Worm (Caenorhabditis elegans) whole organism, L2 larva: ENCODE results near the gene F47B7.5.

ENCODE experiments used
- C34F6.9 ChIP-seq: fragments of 150-350 bp; optimal IDR thresholded peaks from 2 replicates; lab custom pipeline; 2014; ENCODE audit warnings: missing biosample characterization, missing genetic modification characterization
- F13H6.1 ChIP-seq: sonication (generic microtip); optimal IDR thresholded peaks from 2 replicates; lab custom pipeline; 2016; ENCODE audit warnings: missing genetic modification characterization, missing compliant biosample characterization
- R02D3.7 ChIP-seq: fragments of 150-350 bp; optimal IDR thresholded peaks from 2 replicates; lab custom pipeline; 2014; ENCODE audit warnings: missing biosample characterization, missing genetic modification characterization
- ZK546.5 ChIP-seq: sonication (generic microtip); optimal IDR thresholded peaks from 2 replicates; lab custom pipeline; 2017; ENCODE audit warnings: missing biosample characterization, missing genetic modification characterization
- alr-1 ChIP-seq: fragments of 150-350 bp; optimal IDR thresholded peaks from 2 replicates; lab custom pipeline; 2014; ENCODE audit warnings: missing biosample characterization, missing genetic modification characterization
- aly-2 ChIP-seq: fragments of 150-350 bp; optimal IDR thresholded peaks from 2 replicates; lab custom pipeline; 2014; ENCODE audit warnings: missing biosample characterization, missing genetic modification characterization
- ama-1 ChIP-seq: fragments of 150-350 bp; optimal IDR thresholded peaks from 2 replicates; lab custom pipeline; 2018; ENCODE audit warnings: inconsistent platforms
- blmp-1 ChIP-seq: sonication (generic microtip); optimal IDR thresholded peaks from 2 replicates; lab custom pipeline; 2017; ENCODE audit warnings: missing genetic modification characterization, mild to moderate bottlenecking, missing compliant biosample characterization, antibody characterized with exemption, moderate library complexity; ENCODE audit not compliant: insufficient read depth
- ceh-16 ChIP-seq: fragments of 150-350 bp; optimal IDR thresholded peaks from 2 replicates; lab custom pipeline; 2014; ENCODE audit warnings: missing biosample characterization, missing genetic modification characterization
- ceh-82 ChIP-seq: fragments of 150-350 bp; optimal IDR thresholded peaks from 2 replicates; lab custom pipeline; 2014; ENCODE audit warnings: missing biosample characterization, missing genetic modification characterization
- crh-2 ChIP-seq: sonication (generic microtip); optimal IDR thresholded peaks from 2 replicates; lab custom pipeline; 2017; ENCODE audit warnings: missing biosample characterization, missing genetic modification characterization
- egl-27 ChIP-seq: sonication (generic microtip); optimal IDR thresholded peaks from 3 replicates; lab custom pipeline; 2017; ENCODE audit warnings: missing biosample characterization, missing genetic modification reagents, missing genetic modification characterization
- fos-1 ChIP-seq: fragments of 150-350 bp; optimal IDR thresholded peaks from 2 replicates; lab custom pipeline; 2014; ENCODE audit warnings: missing biosample characterization, missing genetic modification characterization
- gmeb-1 ChIP-seq: fragments of 150-350 bp; optimal IDR thresholded peaks from 2 replicates; lab custom pipeline; 2014; ENCODE audit warnings: missing biosample characterization, missing genetic modification characterization
- lin-13 ChIP-seq: fragments of 150-350 bp; optimal IDR thresholded peaks from 2 replicates; lab custom pipeline; 2014; ENCODE audit warnings: missing biosample characterization, missing genetic modification reagents, missing genetic modification characterization
- lsy-2 ChIP-seq, 2 experiments: fragments of 150-350 bp in 1 of 2; sonication (generic microtip) in 1 of 2; optimal IDR thresholded peaks; 2 replicates each; lab custom pipeline; 2014 to 2017; ENCODE audit warnings: missing biosample characterization in 2 of 2, missing genetic modification characterization in 2 of 2
- mab-5 ChIP-seq: fragments of 150-350 bp; optimal IDR thresholded peaks from 2 replicates; lab custom pipeline; 2014; ENCODE audit warnings: missing biosample characterization, missing genetic modification characterization
- mbf-1 ChIP-seq: sonication (generic microtip); optimal IDR thresholded peaks from 2 replicates; lab custom pipeline; 2017; ENCODE audit warnings: missing biosample characterization, missing genetic modification characterization
- mdl-1 ChIP-seq, 2 experiments: fragments of 150-350 bp in 1 of 2; sonication (generic microtip) in 1 of 2; optimal IDR thresholded peaks; 2 replicates each; lab custom pipeline; 2017; ENCODE audit warnings: missing biosample characterization in 2 of 2, missing genetic modification characterization in 2 of 2
- nhr-10 ChIP-seq: sonication (generic microtip); optimal IDR thresholded peaks from 2 replicates; lab custom pipeline; 2017; ENCODE audit warnings: missing biosample characterization, missing genetic modification characterization
- nhr-12 ChIP-seq: fragments of 150-350 bp; optimal IDR thresholded peaks from 2 replicates; lab custom pipeline; 2014; ENCODE audit warnings: missing biosample characterization, missing genetic modification characterization
- nhr-129 ChIP-seq: fragments of 150-350 bp; optimal IDR thresholded peaks from 2 replicates; lab custom pipeline; 2014; ENCODE audit warnings: missing biosample characterization, missing genetic modification characterization
- nhr-21 ChIP-seq: fragments of 150-350 bp; optimal IDR thresholded peaks from 2 replicates; lab custom pipeline; 2014; ENCODE audit warnings: missing biosample characterization, missing genetic modification characterization
- nhr-237 ChIP-seq: fragments of 150-350 bp; optimal IDR thresholded peaks from 2 replicates; lab custom pipeline; 2014; ENCODE audit warnings: missing biosample characterization, missing genetic modification characterization
- nhr-25 ChIP-seq: fragments of 150-350 bp; sonication (generic microtip); optimal IDR thresholded peaks from 3 replicates; lab custom pipeline; 2014; ENCODE audit warnings: missing biosample characterization, missing genetic modification characterization
- nhr-77 ChIP-seq: fragments of 150-350 bp; optimal IDR thresholded peaks from 2 replicates; lab custom pipeline; 2014; ENCODE audit warnings: missing biosample characterization, missing genetic modification characterization
- peb-1 ChIP-seq: fragments of 150-350 bp; optimal IDR thresholded peaks from 2 replicates; lab custom pipeline; 2014; ENCODE audit warnings: missing biosample characterization, missing genetic modification characterization
- sem-4 ChIP-seq: fragments of 150-350 bp; optimal IDR thresholded peaks from 2 replicates; lab custom pipeline; 2014; ENCODE audit warnings: missing biosample characterization, missing genetic modification reagents, missing genetic modification characterization
- skn-1 ChIP-seq: sonication (generic microtip); optimal IDR thresholded peaks from 2 replicates; lab custom pipeline; 2017; ENCODE audit warnings: missing biosample characterization, missing genetic modification characterization
- sma-3 ChIP-seq: sonication (generic microtip); optimal IDR thresholded peaks from 2 replicates; lab custom pipeline; 2016; ENCODE audit warnings: missing genetic modification reagents, missing genetic modification characterization, missing compliant biosample characterization
- sma-9 ChIP-seq, 2 experiments: fragments of 150-350 bp in 1 of 2; sonication (generic microtip) in 1 of 2; optimal IDR thresholded peaks; 2 replicates each; lab custom pipeline; 2014 to 2016; ENCODE audit warnings: missing genetic modification characterization in 2 of 2, mild to moderate bottlenecking in 1 of 2, missing biosample characterization in 1 of 2, missing compliant biosample characterization in 1 of 2, missing genetic modification reagents in 1 of 2, moderate library complexity in 1 of 2
- snpc-4 ChIP-seq: fragments of 150-350 bp; optimal IDR thresholded peaks from 2 replicates; lab custom pipeline; 2014; ENCODE audit warnings: missing biosample characterization, missing genetic modification characterization
- unc-39 ChIP-seq: fragments of 150-350 bp; optimal IDR thresholded peaks from 2 replicates; lab custom pipeline; 2014; ENCODE audit warnings: missing biosample characterization, missing genetic modification characterization
- unc-55 ChIP-seq: fragments of 150-350 bp; sonication (generic microtip); optimal IDR thresholded peaks from 3 replicates; lab custom pipeline; 2014; ENCODE audit warnings: missing biosample characterization, missing genetic modification reagents, missing genetic modification characterization
- ztf-11 ChIP-seq: sonication (generic microtip); optimal IDR thresholded peaks from 2 replicates; lab custom pipeline; 2017; ENCODE audit warnings: missing biosample characterization, missing genetic modification characterization

F47B7.5 gene

ce11 chrX:3733732-3734131 is 34.9 kb downstream of the F47B7.5 start, which contains the start of gene tag-18:
TSS of gene tag-18 (minus strand) at chrX:3734036.
- TF ChIP-seq ceh-82 (no peak), nhr-21 (tag; lab: Kevin White, UChicago) (no peak), ZK546.5 (tag; lab: Kevin White, UChicago) (no peak), mab-5 (tag; lab: Kevin White, UChicago) (no peak), gmeb-1 (tag; lab: Kevin White, UChicago) (no peak), aly-2 (tag; lab: Kevin White, UChicago) (no peak), alr-1 (tag; lab: Kevin White, UChicago) (no peak), peb-1 (tag; lab: Kevin White, UChicago) (no peak), nhr-12 (tag; lab: Kevin White, UChicago) (no peak), lsy-2 (tag; optimal IDR thresholded peaks at IDR 0.05; lab: Kevin White, UChicago) (no peak), sem-4 (tag; lab: Kevin White, UChicago) (no peak), unc-55 (no peak), sma-9 (GFP tag; optimal IDR thresholded peaks at IDR 0.05; lab: Kevin White, UChicago) (no peak), sma-9 (tag; optimal IDR thresholded peaks at IDR 0.05; lab: Kevin White, UChicago) (no peak)

- TF ChIP-seq ama-1 (lab: Kevin White, UChicago) (no peak), F13H6.1 (tag; lab: Kevin White, UChicago) (peak; percentile 18)
- TF ChIP-seq, all 48 proteins: peak for 1
These were observed 35.3 kb downstream of the F47B7.5 start for ce11 chrX:3733321-3733720.

ce11 chrX:3728970-3729369 is 39.6 kb downstream of the F47B7.5 start, which contains the start of gene aex-4:
TSS of gene aex-4 (plus strand) at chrX:3729281.
- TF ChIP-seq nhr-25 (tag; lab: Kevin White, UChicago), result no peak
- peak; percentile 51 for TF ChIP-seq gmeb-1 (tag; lab: Kevin White, UChicago)
- TF ChIP-seq nhr-129 (tag; lab: Kevin White, UChicago), result peak; percentile 23
- TF ChIP-seq mdl-1 (tag; optimal IDR thresholded peaks at IDR 0.05; lab: Kevin White, UChicago), result no peak
- TF ChIP-seq C34F6.9 (tag; lab: Kevin White, UChicago), result no peak
- TF ChIP-seq F13H6.1 (tag; lab: Kevin White, UChicago), result peak; percentile 47
- TF ChIP-seq nhr-77 (tag; lab: Kevin White, UChicago), result no peak
- TF ChIP-seq snpc-4 (tag; lab: Kevin White, UChicago), result no peak
- TF ChIP-seq sma-9 (GFP tag; optimal IDR thresholded peaks at IDR 0.05; lab: Kevin White, UChicago), result peak; percentile 85
- TF ChIP-seq sma-9 (tag; optimal IDR thresholded peaks at IDR 0.05; lab: Kevin White, UChicago), result no peak
- TF ChIP-seq nhr-12 (tag; lab: Kevin White, UChicago), result no peak
- peak; percentile 64 for TF ChIP-seq crh-2 (tag; lab: Kevin White, UChicago)
- peak; percentile 96 for TF ChIP-seq fos-1 (tag; lab: Kevin White, UChicago)
- TF ChIP-seq sma-3 (GFP tag; lab: Kevin White, UChicago), result no peak

ce11 chrX:3727274-3727673 is 41.3 kb downstream of the F47B7.5 start, which contains the start of gene nlp-1:
TSS of gene nlp-1 (plus strand) at chrX:3727574.
- TF ChIP-seq peb-1 (tag; lab: Kevin White, UChicago), result no peak
- TF ChIP-seq ZK546.5 (tag; lab: Kevin White, UChicago), result no peak
- TF ChIP-seq crh-2 (tag; lab: Kevin White, UChicago), result no peak
- no peak for TF ChIP-seq snpc-4 (tag; lab: Kevin White, UChicago)
- TF ChIP-seq ceh-16 (tag; lab: Kevin White, UChicago), result no peak
- no peak for TF ChIP-seq nhr-12 (tag; lab: Kevin White, UChicago)
- TF ChIP-seq nhr-10 (tag; lab: Kevin White, UChicago), result no peak
- TF ChIP-seq nhr-25 (tag; lab: Kevin White, UChicago), result no peak
- TF ChIP-seq nhr-237, result no peak
- TF ChIP-seq sma-3 (GFP tag; lab: Kevin White, UChicago), result no peak
- TF ChIP-seq aly-2 (tag; lab: Kevin White, UChicago), result no peak
- no peak for TF ChIP-seq R02D3.7 (tag; lab: Kevin White, UChicago)
- no peak for TF ChIP-seq blmp-1 (tag; lab: Kevin White, UChicago)
- TF ChIP-seq egl-27 (tag; lab: Kevin White, UChicago), result no peak
- no peak for TF ChIP-seq unc-39 (tag; lab: Kevin White, UChicago)
- no peak for TF ChIP-seq mbf-1 (tag; lab: Kevin White, UChicago)
- TF ChIP-seq ztf-11 (tag; lab: Kevin White, UChicago), result no peak
- TF ChIP-seq skn-1 (tag; lab: Kevin White, UChicago), result no peak
- TF ChIP-seq lin-13, result no peak
- TF ChIP-seq ceh-82, result no peak
